Fruit fly (Drosophila melanogaster) whole organism, pupa: Measurements from ENCODE around the gene Ppt2.
A peak's percentile ranks its signal among the peaks of the same experiment; 100 is the strongest.

ENCODE experiments used
- CG10348 ChIP-seq: fragments of 200-800 bp; sonication (Bioruptor generic); IDR thresholded peaks from 2 replicates; pipeline ENCODE4 v1.3.6; 2022; ENCODE audit warnings: missing biosample characterization, missing genetic modification characterization
- CG12605 ChIP-seq: fragments of 200-800 bp; sonication (Bioruptor generic); IDR thresholded peaks from 2 replicates; pipeline ENCODE4 v1.3.6; 2022; ENCODE audit warnings: missing biosample characterization, missing genetic modification characterization
- CG13204 ChIP-seq: fragments of 200-800 bp; sonication (Bioruptor generic); optimal IDR thresholded peaks from 2 replicates; lab custom pipeline; 2018; ENCODE audit warnings: missing biosample characterization, mild to moderate bottlenecking, missing genetic modification characterization, moderate library complexity
- CG14655 ChIP-seq: fragments of 200-800 bp; sonication (Bioruptor generic); optimal IDR thresholded peaks from 3 replicates; lab custom pipeline; 2017; ENCODE audit warnings: mild to moderate bottlenecking, missing biosample characterization, missing genetic modification reagents, missing genetic modification characterization
- CG15710 ChIP-seq: fragments of 200-800 bp; sonication (Bioruptor generic); optimal IDR thresholded peaks from 2 replicates; lab custom pipeline; 2018; ENCODE audit warnings: missing biosample characterization, mild to moderate bottlenecking, missing genetic modification characterization, moderate library complexity
- CG17806 ChIP-seq: fragments of 200-800 bp; sonication (Bioruptor generic); optimal IDR thresholded peaks from 2 replicates; lab custom pipeline; 2018; ENCODE audit warnings: missing biosample characterization, mild to moderate bottlenecking, missing genetic modification characterization, moderate library complexity
- CG32121 ChIP-seq: fragments of 200-800 bp; sonication (Bioruptor generic); IDR thresholded peaks from 2 replicates; pipeline ENCODE4 v1.3.6; 2022; ENCODE audit warnings: missing biosample characterization, missing genetic modification characterization
- CG34367 ChIP-seq: fragments of 200-800 bp; sonication (Bioruptor generic); optimal IDR thresholded peaks from 2 replicates; lab custom pipeline; 2018; ENCODE audit warnings: missing biosample characterization, mild to moderate bottlenecking, missing genetic modification characterization
- CG4496 ChIP-seq: fragments of 200-800 bp; sonication (Bioruptor generic); IDR thresholded peaks from 3 replicates; pipeline ENCODE4 v1.3.6; 2022; ENCODE audit warnings: missing biosample characterization, missing genetic modification characterization
- CG8159 ChIP-seq: fragments of 200-800 bp; sonication (Bioruptor generic); optimal IDR thresholded peaks from 3 replicates; lab custom pipeline; 2018; ENCODE audit warnings: missing biosample characterization, mild to moderate bottlenecking, missing genetic modification characterization, moderate library complexity
- CG8301 ChIP-seq: fragments of 200-800 bp; sonication (Bioruptor generic); optimal IDR thresholded peaks from 2 replicates; lab custom pipeline; 2018; ENCODE audit warnings: missing biosample characterization, mild to moderate bottlenecking, missing genetic modification characterization
- CG9948 ChIP-seq: fragments of 200-800 bp; sonication (Bioruptor generic); optimal IDR thresholded peaks from 2 replicates; lab custom pipeline; 2018; ENCODE audit warnings: missing biosample characterization, mild to moderate bottlenecking, missing genetic modification characterization, moderate library complexity
- D1 ChIP-seq: fragments of 200-800 bp; sonication (Bioruptor generic); optimal IDR thresholded peaks from 2 replicates; lab custom pipeline; 2018; ENCODE audit warnings: missing biosample characterization, mild to moderate bottlenecking, missing genetic modification characterization, moderate library complexity
- EcR ChIP-seq: fragments of 200-800 bp; sonication (Bioruptor generic); optimal IDR thresholded peaks from 3 replicates; lab custom pipeline; 2019; ENCODE audit warnings: missing biosample characterization, missing genetic modification characterization, mild to moderate bottlenecking, moderate library complexity, missing genetic modification reagents
- Ets98B ChIP-seq: fragments of 200-800 bp; sonication (Bioruptor generic); IDR thresholded peaks from 2 replicates; pipeline ENCODE4 v1.3.6; 2022; ENCODE audit warnings: missing biosample characterization, missing genetic modification characterization
- Pif1A ChIP-seq: fragments of 200-800 bp; sonication (Bioruptor generic); optimal IDR thresholded peaks from 3 replicates; lab custom pipeline; 2016; ENCODE audit warnings: missing biosample characterization, missing genetic modification characterization
- Pif1B ChIP-seq: fragments of 200-800 bp; sonication (Bioruptor generic); optimal IDR thresholded peaks from 3 replicates; lab custom pipeline; 2016; ENCODE audit warnings: missing biosample characterization, missing genetic modification characterization
- Snoo ChIP-seq: fragments of 200-800 bp; sonication (Bioruptor generic); optimal IDR thresholded peaks from 3 replicates; lab custom pipeline; 2017; ENCODE audit warnings: missing biosample characterization, mild to moderate bottlenecking, missing genetic modification characterization, inconsistent platforms
- fd96Ca ChIP-seq: fragments of 200-800 bp; sonication (Bioruptor generic); IDR thresholded peaks from 3 replicates; pipeline ENCODE4 v1.3.6; 2022; ENCODE audit warnings: missing biosample characterization, missing genetic modification characterization
- gl ChIP-seq: fragments of 200-800 bp; sonication (Bioruptor generic); optimal IDR thresholded peaks from 2 replicates; lab custom pipeline; 2018; ENCODE audit warnings: missing biosample characterization, mild to moderate bottlenecking, missing genetic modification characterization
- rn ChIP-seq: fragments of 200-800 bp; sonication (Bioruptor generic); IDR thresholded peaks from 2 replicates; pipeline ENCODE4 v1.3.6; 2022; ENCODE audit warnings: missing biosample characterization, missing genetic modification characterization

Ppt2 gene

DNA sequence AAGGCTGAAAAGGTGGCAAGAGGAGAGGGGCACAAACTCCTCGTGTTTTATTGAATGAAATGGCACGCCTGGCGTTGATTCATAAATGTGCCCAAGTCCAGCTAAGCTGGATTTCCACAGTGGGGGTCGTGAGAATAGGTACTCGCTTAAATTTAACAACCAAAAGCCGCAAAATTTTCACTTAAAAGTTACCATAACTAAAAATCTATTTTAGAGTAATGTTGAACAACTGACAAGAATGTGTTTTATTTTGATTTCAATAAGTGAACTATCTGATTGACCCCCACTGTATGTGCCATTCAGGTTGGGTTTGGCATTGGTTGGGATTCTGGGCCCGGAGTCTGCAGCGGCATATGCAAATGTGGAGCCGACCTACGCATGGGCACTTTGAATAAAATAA, 43.8 kb downstream of the Ppt2 start:
- TF ChIP-seq Snoo (tag; lab: Kevin White, UChicago), result peak; percentile 91
- TF ChIP-seq CG14655 (GFP tag; lab: Kevin White, UChicago), result peak; percentile 95
- TF ChIP-seq D1, result peak; percentile 86
- TF ChIP-seq fd96Ca, result peak; percentile 95
- peak; percentile 94 for TF ChIP-seq CG8301
- peak; percentile 18 for TF ChIP-seq EcR (GFP tag; lab: Kevin White, UChicago)
- peak; percentile 95 for TF ChIP-seq Pif1B (GFP tag; lab: Kevin White, UChicago)
- peak; percentile 93 for TF ChIP-seq gl (tag; lab: Kevin White, UChicago)
- peak; percentile 94 for TF ChIP-seq CG8159 (tag; lab: Kevin White, UChicago)
- TF ChIP-seq CG4496 (GFP tag; lab: Robert Waterston, UW), result peak; percentile 97
- TF ChIP-seq CG9948 (tag; lab: Kevin White, UChicago), result peak; percentile 96
- TF ChIP-seq Pif1A (GFP tag; lab: Kevin White, UChicago), result peak; percentile 96
- peak; percentile 96 for TF ChIP-seq CG34367 (tag; lab: Kevin White, UChicago)
- TF ChIP-seq CG10348 (GFP tag; lab: Robert Waterston, UW), result no peak
- TF ChIP-seq CG17806 (tag; lab: Kevin White, UChicago), result peak; percentile 95
- TF ChIP-seq rn (GFP tag; lab: Robert Waterston, UW), result peak; percentile 89
- peak; percentile 96 for TF ChIP-seq Ets98B (GFP tag; lab: Robert Waterston, UW)
- peak; percentile 96 for TF ChIP-seq CG15710 (tag; lab: Kevin White, UChicago)
- peak; percentile 91 for TF ChIP-seq CG32121 (GFP tag; lab: Robert Waterston, UW)
- TF ChIP-seq CG12605 (GFP tag; lab: Robert Waterston, UW), result peak; percentile 94
- TF ChIP-seq CG13204 (GFP tag; lab: Kevin White, UChicago), result peak; percentile 87

DNA sequence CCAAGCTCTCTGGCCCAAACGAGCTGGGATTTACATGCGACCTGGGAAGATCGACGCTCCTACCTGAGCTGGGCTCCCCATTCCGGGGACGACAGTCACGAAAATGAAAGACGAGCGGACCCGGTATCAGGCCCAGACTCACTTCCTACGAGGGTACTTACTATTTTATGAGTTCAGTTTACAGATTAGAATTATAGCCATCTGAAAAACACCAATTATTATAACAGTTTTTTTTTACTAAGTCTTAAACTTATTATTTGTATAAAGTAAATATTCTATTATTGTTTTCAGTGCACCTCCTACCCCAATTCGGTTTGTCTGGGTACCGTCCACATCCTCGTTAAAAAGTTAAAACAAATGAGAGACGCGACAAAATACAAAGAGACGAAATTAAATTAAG, 46.3 kb downstream of the Ppt2 start:
- TF ChIP-seq CG34367 (tag; lab: Kevin White, UChicago) (no peak), CG17806 (tag; lab: Kevin White, UChicago) (peak; percentile 15), Pif1B (GFP tag; lab: Kevin White, UChicago) (peak; percentile 25), CG15710 (tag; lab: Kevin White, UChicago) (peak; percentile 14), Ets98B (GFP tag; lab: Robert Waterston, UW) (no peak), gl (tag; lab: Kevin White, UChicago) (no peak), Pif1A (GFP tag; lab: Kevin White, UChicago) (peak; percentile 31), EcR (GFP tag; lab: Kevin White, UChicago) (no peak), fd96Ca (0 out of 3 replicates have a peak, but pooled peaks have one; percentile 9), CG9948 (tag; lab: Kevin White, UChicago) (peak; percentile 8), CG12605 (GFP tag; lab: Robert Waterston, UW) (no peak), Snoo (tag; lab: Kevin White, UChicago) (peak; percentile 60), CG32121 (GFP tag; lab: Robert Waterston, UW) (no peak), CG10348 (GFP tag; lab: Robert Waterston, UW) (no peak), CG8159 (tag; lab: Kevin White, UChicago) (peak; percentile 65), CG13204 (GFP tag; lab: Kevin White, UChicago) (no peak), rn (GFP tag; lab: Robert Waterston, UW) (no peak), D1 (no peak), CG8301 (no peak), CG14655 (GFP tag; lab: Kevin White, UChicago) (no peak), CG4496 (GFP tag; lab: Robert Waterston, UW) (0 out of 3 replicates have a peak, but pooled peaks have one; percentile 12)

DNA sequence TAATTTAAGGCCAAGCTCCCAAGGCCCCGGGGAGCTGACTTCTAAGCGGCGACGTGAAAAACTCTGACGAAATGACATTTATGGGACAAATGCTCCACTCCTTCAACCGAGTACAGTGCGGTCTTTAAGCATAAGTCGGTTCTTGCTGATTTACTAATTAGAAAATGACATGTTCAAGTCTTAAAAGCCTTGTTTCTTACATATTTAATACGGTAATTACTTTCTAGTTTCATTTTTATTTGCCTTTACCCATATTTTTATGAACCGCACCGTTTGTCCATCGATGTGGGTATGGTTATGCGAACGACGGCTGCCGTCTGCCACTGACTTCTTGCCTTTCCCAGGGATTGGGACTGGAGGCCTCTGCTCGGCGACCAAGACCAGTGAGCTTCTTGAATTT, 48.3 kb downstream of the Ppt2 start:
- TF ChIP-seq fd96Ca (peak; percentile 40; the same call in 1 of the 3 replicates), Pif1A (GFP tag; lab: Kevin White, UChicago) (peak; percentile 37), CG15710 (tag; lab: Kevin White, UChicago) (peak; percentile 18), CG8159 (tag; lab: Kevin White, UChicago) (peak; percentile 27), CG14655 (GFP tag; lab: Kevin White, UChicago) (peak; percentile 43), EcR (GFP tag; lab: Kevin White, UChicago) (no peak), CG4496 (GFP tag; lab: Robert Waterston, UW) (no peak; the same call in 2 of the 3 replicates), Ets98B (GFP tag; lab: Robert Waterston, UW) (peak; percentile 41; the same call in 1 of the 2 replicates), gl (tag; lab: Kevin White, UChicago) (no peak), Pif1B (GFP tag; lab: Kevin White, UChicago) (no peak), rn (GFP tag; lab: Robert Waterston, UW) (no peak), CG34367 (tag; lab: Kevin White, UChicago) (peak; percentile 6), CG8301 (peak; percentile 38), Snoo (tag; lab: Kevin White, UChicago) (peak; percentile 57), CG17806 (tag; lab: Kevin White, UChicago) (peak; percentile 15)
- TF ChIP-seq, all 21 proteins: peak for 10
